Fruit fly (Drosophila melanogaster) whole organism, embryonic: ENCODE results near the gene CG14805.

ENCODE experiments used
- Awh ChIP-seq: fragments of 200-800 bp; sonication (Bioruptor generic); IDR thresholded peaks from 2 replicates; pipeline ENCODE4, ENCODE4 v1.3.6; 2022; ENCODE audit warnings: missing biosample characterization, missing genetic modification characterization
- Bgb ChIP-seq: fragments of 200-800 bp; sonication (Bioruptor generic); IDR thresholded peaks from 2 replicates; pipeline ENCODE4 v1.3.6; 2022; ENCODE audit warnings: missing biosample characterization, missing genetic modification characterization; ENCODE audit not compliant: partially characterized antibody
- CG10147 ChIP-seq: fragments of 200-800 bp; sonication (Bioruptor generic); optimal IDR thresholded peaks from 2 replicates; lab custom pipeline; 2019; ENCODE audit warnings: missing biosample characterization, mild to moderate bottlenecking, missing genetic modification characterization, moderate library complexity
- CG10274 ChIP-seq: fragments of 200-800 bp; sonication (Bioruptor generic); optimal IDR thresholded peaks from 3 replicates; lab custom pipeline; 2017; ENCODE audit warnings: missing biosample characterization, mild to moderate bottlenecking, missing genetic modification characterization
- CG11093 ChIP-seq: fragments of 200-800 bp; sonication (Bioruptor generic); IDR thresholded peaks from 3 replicates; pipeline ENCODE4 v1.3.6; 2022; ENCODE audit warnings: missing biosample characterization, missing genetic modification characterization
- CG12744 ChIP-seq: fragments of 200-800 bp; sonication (Bioruptor generic); optimal IDR thresholded peaks from 2 replicates; lab custom pipeline; 2016; ENCODE audit warnings: missing biosample characterization, missing genetic modification characterization
- CG13624 ChIP-seq: fragments of 200-800 bp; sonication (Bioruptor generic); optimal IDR thresholded peaks from 2 replicates; lab custom pipeline; 2016; ENCODE audit warnings: missing biosample characterization, missing genetic modification characterization
- CG13775 ChIP-seq: fragments of 200-800 bp; sonication (Bioruptor generic); optimal IDR thresholded peaks from 3 replicates; lab custom pipeline; 2017; ENCODE audit warnings: missing biosample characterization, mild to moderate bottlenecking, missing genetic modification characterization
- CG14667 ChIP-seq: fragments of 200-800 bp; sonication (Bioruptor generic); IDR thresholded peaks from 2 replicates; pipeline ENCODE4 v1.3.6; 2022; ENCODE audit warnings: missing biosample characterization, missing genetic modification characterization
- CG14860 ChIP-seq: fragments of 200-800 bp; sonication (Bioruptor generic); IDR thresholded peaks from 3 replicates; pipeline ENCODE4 v1.3.6; 2022; ENCODE audit warnings: missing biosample characterization, missing genetic modification characterization; ENCODE audit not compliant: partially characterized antibody
- CG15269 ChIP-seq: fragments of 200-800 bp; sonication (Bioruptor generic); optimal IDR thresholded peaks from 2 replicates; lab custom pipeline; 2018; ENCODE audit warnings: missing biosample characterization, mild to moderate bottlenecking, missing genetic modification characterization, moderate library complexity
- CG1602 ChIP-seq: fragments of 200-800 bp; sonication (Bioruptor generic); optimal IDR thresholded peaks from 3 replicates; lab custom pipeline; 2016; ENCODE audit warnings: missing biosample characterization, missing genetic modification characterization
- CG16863 ChIP-seq: fragments of 200-800 bp; sonication (Bioruptor generic); optimal IDR thresholded peaks from 3 replicates; lab custom pipeline; 2016; ENCODE audit warnings: missing biosample characterization, missing genetic modification characterization
- CG17568 ChIP-seq: fragments of 200-800 bp; sonication (Bioruptor generic); optimal IDR thresholded peaks from 2 replicates; lab custom pipeline; 2018; ENCODE audit warnings: missing biosample characterization, mild to moderate bottlenecking, missing genetic modification characterization, moderate library complexity
- CG17829 ChIP-seq: fragments of 200-800 bp; optimal IDR thresholded peaks from 2 replicates; lab custom pipeline; 2019; ENCODE audit warnings: missing biosample characterization, mild to moderate bottlenecking, missing genetic modification characterization, moderate library complexity
- CG18476 ChIP-seq: fragments of 200-800 bp; sonication (Bioruptor generic); optimal IDR thresholded peaks from 2 replicates; lab custom pipeline; 2016; ENCODE audit warnings: missing biosample characterization, mild to moderate bottlenecking, missing genetic modification characterization
- CG18619 ChIP-seq: fragments of 200-800 bp; sonication (Bioruptor generic); optimal IDR thresholded peaks from 3 replicates; lab custom pipeline; 2017; ENCODE audit warnings: missing biosample characterization, mild to moderate bottlenecking, missing genetic modification characterization
- CG2712 ChIP-seq: fragments of 200-800 bp; optimal IDR thresholded peaks from 3 replicates; lab custom pipeline; 2019; ENCODE audit warnings: missing biosample characterization, mild to moderate bottlenecking, missing genetic modification characterization, moderate library complexity
- CG30431 ChIP-seq: fragments of 200-800 bp; sonication (Bioruptor generic); optimal IDR thresholded peaks from 2 replicates; lab custom pipeline; 2017; ENCODE audit warnings: missing biosample characterization, missing genetic modification characterization
- CG3281 ChIP-seq: fragments of 200-800 bp; sonication (Bioruptor generic); optimal IDR thresholded peaks from 3 replicates; lab custom pipeline; 2017; ENCODE audit warnings: missing biosample characterization, mild to moderate bottlenecking, missing genetic modification characterization
- CG5953 ChIP-seq: fragments of 200-800 bp; sonication (Bioruptor generic); IDR thresholded peaks from 2 replicates; pipeline ENCODE4 v1.3.6; 2022; ENCODE audit warnings: missing biosample characterization, missing genetic modification characterization
- CG6765 ChIP-seq: fragments of 200-800 bp; sonication (Bioruptor generic); optimal IDR thresholded peaks from 3 replicates; lab custom pipeline; 2017; ENCODE audit warnings: missing biosample characterization, mild to moderate bottlenecking, missing genetic modification characterization
- CG7839 ChIP-seq: fragments of 200-800 bp; sonication (Bioruptor generic); optimal IDR thresholded peaks from 3 replicates; lab custom pipeline; 2018; ENCODE audit warnings: missing biosample characterization, mild to moderate bottlenecking, missing genetic modification characterization, moderate library complexity
- CG7928 ChIP-seq: fragments of 200-800 bp; sonication (Bioruptor generic); optimal IDR thresholded peaks from 2 replicates; lab custom pipeline; 2017; ENCODE audit warnings: missing biosample characterization, mild to moderate bottlenecking, missing genetic modification characterization
- CoRest ChIP-seq: fragments of 200-800 bp; sonication (Bioruptor generic); optimal IDR thresholded peaks from 3 replicates; lab custom pipeline; 2018; ENCODE audit warnings: missing biosample characterization, mild to moderate bottlenecking, missing genetic modification characterization, moderate library complexity
- Drgx ChIP-seq: fragments of 200-800 bp; sonication (Bioruptor generic); IDR thresholded peaks from 2 replicates; pipeline ENCODE4 v1.3.6; 2022; ENCODE audit warnings: missing biosample characterization, missing genetic modification characterization
- Mes4 ChIP-seq: fragments of 200-800 bp; sonication (Bioruptor generic); optimal IDR thresholded peaks from 2 replicates; lab custom pipeline; 2016; ENCODE audit warnings: missing biosample characterization, missing genetic modification characterization
- Oli ChIP-seq: fragments of 200-800 bp; sonication (Bioruptor generic); optimal IDR thresholded peaks from 2 replicates; lab custom pipeline; 2018; ENCODE audit warnings: missing biosample characterization, mild to moderate bottlenecking, missing genetic modification characterization, moderate library complexity
- Sox102F ChIP-seq: fragments of 200-800 bp; sonication (Bioruptor generic); optimal IDR thresholded peaks from 2 replicates; lab custom pipeline; 2018; ENCODE audit warnings: missing biosample characterization, mild to moderate bottlenecking, missing genetic modification characterization, moderate library complexity
- YL-1 ChIP-seq: fragments of 200-800 bp; sonication (Bioruptor generic); optimal IDR thresholded peaks from 3 replicates; lab custom pipeline; 2017; ENCODE audit warnings: missing biosample characterization, mild to moderate bottlenecking, missing genetic modification characterization
- aop ChIP-seq: fragments of 200-800 bp; sonication (Bioruptor generic); IDR thresholded peaks from 2 replicates; pipeline ENCODE4 v1.3.6; 2022; ENCODE audit warnings: missing biosample characterization, missing genetic modification characterization
- bab2 ChIP-seq: fragments of 200-800 bp; sonication (Bioruptor generic); optimal IDR thresholded peaks from 2 replicates; lab custom pipeline; 2016; ENCODE audit warnings: missing biosample characterization, missing genetic modification characterization
- bsh ChIP-seq, 2 experiments: fragments of 200-800 bp; sonication (Bioruptor generic); optimal IDR thresholded peaks; 2 replicates each; lab custom pipeline; 2017 to 2018; ENCODE audit warnings: mild to moderate bottlenecking in 2 of 2, missing biosample characterization in 2 of 2, missing genetic modification characterization in 2 of 2, moderate library complexity in 1 of 2
- cato ChIP-seq: fragments of 200-800 bp; sonication (Bioruptor generic); optimal IDR thresholded peaks from 2 replicates; lab custom pipeline; 2016; ENCODE audit warnings: missing biosample characterization, missing genetic modification characterization, borderline replicate concordance
- croc ChIP-seq: fragments of 200-800 bp; sonication (Bioruptor generic); conservative IDR thresholded peaks from 3 replicates; pipeline ENCODE4 v1.3.6; 2022; ENCODE audit warnings: missing biosample characterization, missing genetic modification characterization
- emc ChIP-seq: fragments of 200-800 bp; sonication (Bioruptor generic); optimal IDR thresholded peaks from 2 replicates; lab custom pipeline; 2016; ENCODE audit warnings: missing biosample characterization, missing genetic modification characterization
- esg ChIP-seq: fragments of 200-800 bp; sonication (Bioruptor generic); conservative IDR thresholded peaks from 2 replicates; pipeline ENCODE4 v1.3.6; 2022; ENCODE audit warnings: missing biosample characterization, missing genetic modification characterization
- ewg ChIP-seq: fragments of 200-800 bp; sonication (Bioruptor generic); optimal IDR thresholded peaks from 3 replicates; lab custom pipeline; 2017; ENCODE audit warnings: mild to moderate bottlenecking, missing biosample characterization, missing genetic modification reagents, missing genetic modification characterization
- gce ChIP-seq: fragments of 200-800 bp; sonication (Bioruptor generic); IDR thresholded peaks from 3 replicates; pipeline ENCODE4 v1.3.6; 2022; ENCODE audit warnings: missing biosample characterization, missing genetic modification characterization
- insv ChIP-seq, 2 experiments: fragments of 200-800 bp; sonication (Bioruptor generic); optimal IDR thresholded peaks; 3 replicates each; lab custom pipeline; 2016 to 2018; ENCODE audit warnings: missing biosample characterization in 2 of 2, missing genetic modification characterization in 2 of 2
- kni ChIP-seq: fragments of 200-800 bp; sonication (Bioruptor generic); optimal IDR thresholded peaks from 3 replicates; lab custom pipeline; 2017; ENCODE audit warnings: mild to moderate bottlenecking, missing biosample characterization, missing genetic modification reagents, missing genetic modification characterization
- lilli ChIP-seq: fragments of 200-800 bp; sonication (Bioruptor generic); optimal IDR thresholded peaks from 3 replicates; lab custom pipeline; 2016; ENCODE audit warnings: missing biosample characterization, missing genetic modification characterization
- lmd ChIP-seq: fragments of 200-800 bp; sonication (Bioruptor generic); IDR thresholded peaks from 2 replicates; pipeline ENCODE4 v1.3.6; 2022; ENCODE audit warnings: missing biosample characterization, missing genetic modification characterization
- nerfin-2 ChIP-seq: fragments of 200-800 bp; sonication (Bioruptor generic); IDR thresholded peaks from 2 replicates; pipeline ENCODE4 v1.3.6; 2022; ENCODE audit warnings: missing biosample characterization, missing genetic modification characterization; ENCODE audit not compliant: partially characterized antibody
- nmo ChIP-seq: fragments of 200-800 bp; sonication (Bioruptor generic); optimal IDR thresholded peaks from 2 replicates; lab custom pipeline; 2018; ENCODE audit warnings: missing biosample characterization, mild to moderate bottlenecking, missing genetic modification characterization, moderate library complexity
- onecut ChIP-seq: fragments of 200-800 bp; sonication (Bioruptor generic); IDR thresholded peaks from 2 replicates; pipeline ENCODE4 v1.3.6; 2022; ENCODE audit warnings: missing biosample characterization, missing genetic modification characterization
- pzg ChIP-seq: fragments of 200-800 bp; sonication (Bioruptor generic); optimal IDR thresholded peaks from 3 replicates; lab custom pipeline; 2018; ENCODE audit warnings: missing biosample characterization, mild to moderate bottlenecking, missing genetic modification characterization, moderate library complexity
- sd ChIP-seq: fragments of 200-800 bp; sonication (Bioruptor generic); optimal IDR thresholded peaks from 3 replicates; lab custom pipeline; 2018; ENCODE audit warnings: missing biosample characterization, mild to moderate bottlenecking, missing genetic modification characterization, moderate library complexity
- tna ChIP-seq: fragments of 200-800 bp; sonication (Bioruptor generic); IDR thresholded peaks from 2 replicates; pipeline ENCODE4 v1.3.6; 2022; ENCODE audit warnings: missing biosample characterization, missing genetic modification characterization; ENCODE audit not compliant: partially characterized antibody
- trh ChIP-seq: fragments of 200-800 bp; sonication (Bioruptor generic); optimal IDR thresholded peaks from 2 replicates; lab custom pipeline; 2016; ENCODE audit warnings: missing biosample characterization, missing genetic modification characterization

CG14805 gene

dm6 chrX:1854070-1854469 lies 23.0 kb upstream of the CG14805 start (continued):
- TF ChIP-seq YL-1 (peak; percentile 36), CG7839 (tag; lab: Kevin White, UChicago) (peak; percentile 15), CG6765 (GFP tag; lab: Kevin White, UChicago) (peak; percentile 93), CG10274 (GFP tag; lab: Kevin White, UChicago) (peak; percentile 15), CG5953 (GFP tag; lab: Robert Waterston, UW) (peak; percentile 51; the same call in 1 of the 2 replicates), CG1602 (GFP tag; lab: Kevin White, UChicago) (no peak), CG13775 (GFP tag; lab: Kevin White, UChicago) (peak; percentile 5), Drgx (no peak), gce (GFP tag; lab: Robert Waterston, UW) (peak; percentile 62; the same call in 1 of the 3 replicates), ewg (GFP tag; lab: Kevin White, UChicago) (peak; percentile 9), CG17829 (tag; lab: Kevin White, UChicago) (no peak), trh (GFP tag; lab: Kevin White, UChicago) (peak; percentile 39), CG14860 (GFP tag; lab: Robert Waterston, UW) (no peak), bsh (GFP tag; optimal IDR thresholded peaks at IDR 0.05; lab: Kevin White, UChicago) (no peak), CG17568 (peak; percentile 66), CG10147 (GFP tag; lab: Kevin White, UChicago) (peak; percentile 26), CG14667 (no peak), pzg (GFP tag; lab: Kevin White, UChicago) (peak; percentile 15), lilli (peak; percentile 43), cato (GFP tag; lab: Kevin White, UChicago) (no peak), esg (GFP tag; lab: Robert Waterston, UW) (no peak), onecut (peak; percentile 44), CG18619 (GFP tag; lab: Kevin White, UChicago) (peak; percentile 71), CoRest (tag; lab: Kevin White, UChicago) (peak; percentile 15), emc (no peak), croc (GFP tag; lab: Robert Waterston, UW) (no peak), CG18476 (GFP tag; lab: Kevin White, UChicago) (peak; percentile 38), Awh (GFP tag; lab: Robert Waterston, UW) (peak; percentile 79), tna (GFP tag; lab: Robert Waterston, UW) (no peak), CG7928 (peak; percentile 53), Mes4 (GFP tag; lab: Kevin White, UChicago) (peak; percentile 49), CG2712 (tag; lab: Kevin White, UChicago) (no peak), kni (GFP tag; lab: Kevin White, UChicago) (no peak), lmd (no peak; the same call in 1 of the 2 replicates), insv (GFP tag; optimal IDR thresholded peaks at IDR 0.05; lab: Kevin White, UChicago) (peak in 1 of 2 experiments; percentile 51), Oli (tag; lab: Kevin White, UChicago) (no peak), CG15269 (peak; percentile 64), CG13624 (GFP tag; lab: Kevin White, UChicago) (peak; percentile 57), Sox102F (GFP tag; lab: Kevin White, UChicago) (peak; percentile 14), CG30431 (GFP tag; lab: Kevin White, UChicago) (no peak), sd (peak; percentile 56), nmo (no peak), bab2 (GFP tag; lab: Kevin White, UChicago) (peak; percentile 72), CG16863 (GFP tag; lab: Kevin White, UChicago) (no peak), CG3281 (peak; percentile 86), nerfin-2 (GFP tag; lab: Robert Waterston, UW) (no peak), aop (GFP tag; lab: Robert Waterston, UW) (no peak), CG11093 (GFP tag; lab: Robert Waterston, UW) (no peak), CG12744 (GFP tag; lab: Kevin White, UChicago) (peak; percentile 49), Bgb (GFP tag; lab: Robert Waterston, UW) (no peak)
